Worm (Caenorhabditis elegans): ENCODE results near the gene str-90.

The str-90 gene

ce11 chrV:8144515-8144914, 41.5 kb downstream of the str-90 start:
- TF ChIP-seq lsl-1 (GFP tag; optimal IDR thresholded peaks at IDR 0.05): no peak
- no peak for TF ChIP-seq rpc-1 (optimal IDR thresholded peaks at IDR 0.05)
- TF ChIP-seq rpc-1 (tag; optimal IDR thresholded peaks at IDR 0.05): no peak
- no peak for TF ChIP-seq F33H1.4 (GFP tag; IDR thresholded peaks at IDR 0.05)
- TF ChIP-seq nhr-27 (tag; optimal IDR thresholded peaks at IDR 0.05): no peak
- TF ChIP-seq B0035.1 (tag; optimal IDR thresholded peaks at IDR 0.05): no peak

ce11 chrV:8145329-8145728, 42.3 kb downstream of the str-90 start, which contains the start of gene D1014.13:
D1014.13 (plus strand) TSS chrV:8145629.
- TF ChIP-seq hrde-1 (tag; optimal IDR thresholded peaks at IDR 0.05; ENCODE audit: borderline replicate concordance) (no peak), F37B4.10 (GFP tag; IDR thresholded peaks at IDR 0.05) (no peak), attf-6 (GFP tag; IDR thresholded peaks at IDR 0.05) (no peak), hlh-12 (tag; optimal IDR thresholded peaks at IDR 0.05) (no peak), K12H6.12 (tag; optimal IDR thresholded peaks at IDR 0.05) (no peak)

- TF ChIP-seq nfya-2 (GFP tag; IDR thresholded peaks at IDR 0.05) (no peak), ccch-3 (GFP tag; optimal IDR thresholded peaks at IDR 0.05) (no peak), madf-10 (tag; optimal IDR thresholded peaks at IDR 0.05) (no peak), ztf-28 (GFP tag; IDR thresholded peaks at IDR 0.05) (no peak), nfyb-1 (GFP tag; IDR thresholded peaks at IDR 0.05) (no peak), pbrm-1 (GFP tag; IDR thresholded peaks at IDR 0.05) (no peak), cebp-2 (GFP tag; IDR thresholded peaks at IDR 0.05) (no peak), ama-1 (optimal IDR thresholded peaks at IDR 0.05) (no peak), ama-1 (GFP tag; optimal IDR thresholded peaks at IDR 0.05) (no peak), aptf-2 (GFP tag; conservative IDR thresholded peaks at IDR 0.05) (no peak), K12H6.12 (tag; optimal IDR thresholded peaks at IDR 0.05) (no peak)
These were observed 52.7 kb downstream of the str-90 start for ce11 chrV:8155743-8156142.
